Worm (Caenorhabditis elegans): ENCODE results near the gene txt-17.

Gene txt-17

DNA sequence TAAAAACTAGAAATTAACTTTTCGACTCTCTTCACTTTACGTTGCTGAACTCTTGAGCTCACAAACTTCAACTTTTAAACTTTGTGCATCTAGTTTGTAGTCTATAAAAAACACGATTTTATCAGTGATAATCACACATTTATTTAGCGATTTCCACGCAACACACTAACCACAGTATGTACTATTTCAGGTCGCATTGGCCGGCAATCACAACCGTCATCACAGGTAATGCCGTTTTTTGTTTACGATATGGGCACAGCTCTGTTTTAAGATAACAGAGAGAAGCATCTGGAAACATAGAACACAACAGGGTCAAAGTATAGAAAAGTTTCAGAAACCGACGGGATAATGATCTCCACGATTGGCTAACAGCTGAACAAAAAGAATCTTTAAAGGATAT lies 23.2 kb upstream of the txt-17 start (continued):
- no peak for TF ChIP-seq nhr-41 (GFP tag; IDR thresholded peaks at IDR 0.05)
- TF ChIP-seq ces-1 (GFP tag; optimal IDR thresholded peaks at IDR 0.05): no peak
- no peak for TF ChIP-seq mep-1 (tag; optimal IDR thresholded peaks at IDR 0.05)
- no peak for TF ChIP-seq ceh-62 (tag; optimal IDR thresholded peaks at IDR 0.05)
- TF ChIP-seq lin-38 (GFP tag; IDR thresholded peaks at IDR 0.05): no peak
- no peak for TF ChIP-seq fkh-10 (GFP tag; optimal IDR thresholded peaks at IDR 0.05)
- TF ChIP-seq Y75B8A.6 (GFP tag; IDR thresholded peaks at IDR 0.05): no peak
- no peak for TF ChIP-seq nhr-76 (tag; optimal IDR thresholded peaks at IDR 0.05)
- TF ChIP-seq dmd-9 (GFP tag; IDR thresholded peaks at IDR 0.05): no peak
- TF ChIP-seq ztf-7 (tag; optimal IDR thresholded peaks at IDR 0.05): no peak
- peak; percentile 20 for TF ChIP-seq hlh-11 (tag; optimal IDR thresholded peaks at IDR 0.05)
- no peak for TF ChIP-seq mdl-1 (tag; optimal IDR thresholded peaks at IDR 0.05)
- TF ChIP-seq madf-5 (GFP tag; IDR thresholded peaks at IDR 0.05): no peak
- no peak for TF ChIP-seq daf-12 (tag; optimal IDR thresholded peaks at IDR 0.05)
- TF ChIP-seq zip-11 (GFP tag; IDR thresholded peaks at IDR 0.05): no peak
- no peak for TF ChIP-seq dmd-8 (GFP tag; IDR thresholded peaks at IDR 0.05)
- TF ChIP-seq unc-62 (GFP tag; optimal IDR thresholded peaks at IDR 0.05 in 1 of 2): peak in 1 of 2 experiments; percentile 26
- TF ChIP-seq unc-62 (tag; optimal IDR thresholded peaks at IDR 0.05): no peak
- no peak for TF ChIP-seq duxl-1 (tag; optimal IDR thresholded peaks at IDR 0.05; ENCODE audit: poor library complexity)
- no peak for TF ChIP-seq pqm-1 (tag; optimal IDR thresholded peaks at IDR 0.05)
- TF ChIP-seq spr-1 (tag; optimal IDR thresholded peaks at IDR 0.05): no peak
- no peak for TF ChIP-seq lir-3 (tag; optimal IDR thresholded peaks at IDR 0.05)
- no peak for TF ChIP-seq daf-16 (GFP tag; optimal IDR thresholded peaks at IDR 0.05)
- peak; percentile 87 for TF ChIP-seq daf-16 (tag; optimal IDR thresholded peaks at IDR 0.05)
- TF ChIP-seq F44E2.7 (GFP tag; IDR thresholded peaks at IDR 0.05): no peak
- no peak for TF ChIP-seq saeg-2 (GFP tag; IDR thresholded peaks at IDR 0.05)
- TF ChIP-seq nhr-111 (GFP tag; optimal IDR thresholded peaks at IDR 0.05): no peak
- TF ChIP-seq daf-19 (GFP tag; conservative IDR thresholded peaks at IDR 0.05): no peak
- TF ChIP-seq tra-1 (GFP tag; IDR thresholded peaks at IDR 0.05): peak; percentile 22; the same call in 1 of the 2 replicates
- no peak for TF ChIP-seq aly-2 (tag; optimal IDR thresholded peaks at IDR 0.05)
- no peak for TF ChIP-seq madf-9 (GFP tag; conservative IDR thresholded peaks at IDR 0.05)
- peak; percentile 60 for TF ChIP-seq dve-1 (tag; optimal IDR thresholded peaks at IDR 0.05; ENCODE audit: insufficient read depth)
- peak in 1 of 2 experiments; percentile 25 for TF ChIP-seq hif-1 (tag; optimal IDR thresholded peaks at IDR 0.05)
- no peak for TF ChIP-seq gei-8 (GFP tag; optimal IDR thresholded peaks at IDR 0.05)
- no peak for TF ChIP-seq Y48G9A.11 (GFP tag; IDR thresholded peaks at IDR 0.05)
- no peak for TF ChIP-seq nhr-11 (tag; optimal IDR thresholded peaks at IDR 0.05)
- TF ChIP-seq ZK337.2 (GFP tag; IDR thresholded peaks at IDR 0.05): no peak
- no peak; the same call in 1 of the 2 replicates for TF ChIP-seq dmd-6 (GFP tag; IDR thresholded peaks at IDR 0.05)
- no peak for TF ChIP-seq mxl-3 (GFP tag; optimal IDR thresholded peaks at IDR 0.05)
- peak; percentile 33 for TF ChIP-seq nhr-77 (tag; optimal IDR thresholded peaks at IDR 0.05)
- no peak for TF ChIP-seq nhr-10 (tag; optimal IDR thresholded peaks at IDR 0.05)
- no peak for TF ChIP-seq D1046.2 (GFP tag; IDR thresholded peaks at IDR 0.05)
- TF ChIP-seq ama-1 (optimal IDR thresholded peaks at IDR 0.05): no peak
- TF ChIP-seq nhr-42 (GFP tag; IDR thresholded peaks at IDR 0.05): no peak
- no peak for TF ChIP-seq lin-1 (GFP tag; IDR thresholded peaks at IDR 0.05)
- TF ChIP-seq F49E8.2 (tag; optimal IDR thresholded peaks at IDR 0.05; ENCODE audit: borderline replicate concordance): no peak
- TF ChIP-seq arid-1 (GFP tag; conservative IDR thresholded peaks at IDR 0.05): no peak
- no peak for TF ChIP-seq F37D6.2 (tag; optimal IDR thresholded peaks at IDR 0.05)
- no peak for TF ChIP-seq skn-1 (tag; optimal IDR thresholded peaks at IDR 0.05)
- peak; percentile 98 for TF ChIP-seq nhr-28 (tag; optimal IDR thresholded peaks at IDR 0.05)

Measured in whole organism, L4 larva.